Fruit fly (Drosophila melanogaster) whole organism, embryonic: Measurements from ENCODE around the gene Sps2.

ENCODE experiments used
- CG10565 ChIP-seq: fragments of 200-800 bp; sonication (Bioruptor generic); optimal IDR thresholded peaks from 3 replicates; lab custom pipeline; 2016; ENCODE audit warnings: missing biosample characterization, mild to moderate bottlenecking, missing genetic modification characterization
- CG12219 ChIP-seq: fragments of 200-800 bp; sonication (Bioruptor generic); optimal IDR thresholded peaks from 3 replicates; lab custom pipeline; 2018; ENCODE audit warnings: missing biosample characterization, mild to moderate bottlenecking, missing genetic modification characterization
- CG12391 ChIP-seq: fragments of 200-800 bp; sonication (Bioruptor generic); optimal IDR thresholded peaks from 3 replicates; lab custom pipeline; 2018; ENCODE audit warnings: missing biosample characterization, mild to moderate bottlenecking, missing genetic modification characterization, moderate library complexity
- CG13424 ChIP-seq: fragments of 200-800 bp; sonication (Bioruptor generic); optimal IDR thresholded peaks from 2 replicates; lab custom pipeline; 2019; ENCODE audit warnings: missing biosample characterization, mild to moderate bottlenecking, missing genetic modification characterization, moderate library complexity
- CG14441 ChIP-seq: fragments of 200-800 bp; sonication (Bioruptor generic); IDR thresholded peaks from 2 replicates; pipeline ENCODE4 v1.3.6; 2022; ENCODE audit warnings: missing biosample characterization, missing genetic modification characterization
- CG14710 ChIP-seq: fragments of 200-800 bp; sonication (Bioruptor generic); optimal IDR thresholded peaks from 3 replicates; lab custom pipeline; 2019; ENCODE audit warnings: missing biosample characterization, mild to moderate bottlenecking, missing genetic modification characterization, moderate library complexity
- CG17802 ChIP-seq: fragments of 200-800 bp; sonication (Bioruptor generic); optimal IDR thresholded peaks from 2 replicates; lab custom pipeline; 2018; ENCODE audit warnings: missing biosample characterization, mild to moderate bottlenecking, missing genetic modification characterization, moderate library complexity
- CG2199 ChIP-seq: fragments of 200-800 bp; sonication (Bioruptor generic); IDR thresholded peaks from 3 replicates; pipeline ENCODE4 v1.3.6; 2022; ENCODE audit warnings: missing biosample characterization, missing genetic modification characterization
- CG34224 ChIP-seq: fragments of 200-800 bp; sonication (Bioruptor generic); IDR thresholded peaks from 3 replicates; pipeline ENCODE4 v1.3.6; 2022; ENCODE audit warnings: missing biosample characterization, missing genetic modification characterization; ENCODE audit not compliant: partially characterized antibody
- CG4360 ChIP-seq: fragments of 200-800 bp; sonication (Bioruptor generic); IDR thresholded peaks from 2 replicates; pipeline ENCODE4 v1.3.6; 2022; ENCODE audit warnings: missing biosample characterization, missing genetic modification characterization
- CG43689 ChIP-seq: fragments of 200-800 bp; sonication (Bioruptor generic); IDR thresholded peaks from 2 replicates; pipeline ENCODE4 v1.3.6; 2022; ENCODE audit warnings: missing biosample characterization, missing genetic modification characterization
- CG4617 ChIP-seq: fragments of 200-800 bp; sonication (Bioruptor generic); optimal IDR thresholded peaks from 3 replicates; lab custom pipeline; 2016; ENCODE audit warnings: missing biosample characterization, missing genetic modification characterization, borderline replicate concordance
- CG6689 ChIP-seq: fragments of 200-800 bp; sonication (Bioruptor generic); IDR thresholded peaks from 2 replicates; pipeline ENCODE4 v1.3.6; 2022; ENCODE audit warnings: missing biosample characterization, missing genetic modification characterization
- CG6813 ChIP-seq: fragments of 200-800 bp; sonication (Bioruptor generic); optimal IDR thresholded peaks from 2 replicates; lab custom pipeline; 2017; ENCODE audit warnings: missing biosample characterization, missing genetic modification characterization, mild to moderate bottlenecking, moderate library complexity, missing genetic modification reagents
- CG7357 ChIP-seq: fragments of 200-800 bp; sonication (Bioruptor generic); IDR thresholded peaks from 3 replicates; pipeline ENCODE4 v1.3.6; 2022; ENCODE audit warnings: missing biosample characterization, missing genetic modification characterization
- CG8478 ChIP-seq: fragments of >200 bp; optimal IDR thresholded peaks from 2 replicates; lab custom pipeline; 2018
- CG8765 ChIP-seq: fragments of 200-800 bp; sonication (Bioruptor generic); IDR thresholded peaks from 2 replicates; pipeline ENCODE4 v1.3.6; 2022; ENCODE audit warnings: missing biosample characterization, missing genetic modification characterization
- CG8924 ChIP-seq: fragments of 200-800 bp; optimal IDR thresholded peaks from 3 replicates; lab custom pipeline; 2019; ENCODE audit warnings: missing biosample characterization, mild to moderate bottlenecking, missing genetic modification characterization, moderate library complexity
- Chrac-16 ChIP-seq: fragments of 200-800 bp; sonication (Bioruptor generic); optimal IDR thresholded peaks from 3 replicates; lab custom pipeline; 2016; ENCODE audit warnings: missing biosample characterization, missing genetic modification characterization
- D ChIP-seq, 2 experiments: fragments of 200-800 bp in 1 of 2; fragments of >200 bp in 1 of 2; sonication (Bioruptor generic) in 1 of 2; optimal IDR thresholded peaks; 2 replicates in 1 of 2; 3 replicates in 1 of 2; lab custom pipeline; 2017; ENCODE audit warnings: mild to moderate bottlenecking in 1 of 2, missing biosample characterization in 1 of 2, missing genetic modification characterization in 1 of 2, missing genetic modification reagents in 1 of 2
- D19A ChIP-seq: fragments of 200-800 bp; optimal IDR thresholded peaks from 3 replicates; lab custom pipeline; 2019; ENCODE audit warnings: missing biosample characterization, mild to moderate bottlenecking, missing genetic modification characterization, moderate library complexity
- Elba2 ChIP-seq: fragments of 200-800 bp; sonication (Bioruptor generic); optimal IDR thresholded peaks from 3 replicates; lab custom pipeline; 2016; ENCODE audit warnings: missing biosample characterization, missing genetic modification characterization
- HHEX ChIP-seq: fragments of 200-800 bp; sonication (Bioruptor generic); optimal IDR thresholded peaks from 3 replicates; lab custom pipeline; 2017; ENCODE audit warnings: missing biosample characterization, mild to moderate bottlenecking, missing genetic modification characterization, missing genetic modification reagents
- HLHmδ ChIP-seq: fragments of 200-800 bp; sonication (Bioruptor generic); optimal IDR thresholded peaks from 2 replicates; lab custom pipeline; 2018; ENCODE audit warnings: missing biosample characterization, mild to moderate bottlenecking, missing genetic modification characterization, moderate library complexity
- HmgD ChIP-seq: fragments of 200-800 bp; sonication (Bioruptor generic); optimal IDR thresholded peaks from 3 replicates; lab custom pipeline; 2016; ENCODE audit warnings: missing biosample characterization, missing genetic modification characterization
- HmgZ ChIP-seq: fragments of 200-800 bp; sonication (Bioruptor generic); optimal IDR thresholded peaks from 2 replicates; lab custom pipeline; 2018; ENCODE audit warnings: missing biosample characterization, mild to moderate bottlenecking, missing genetic modification characterization
- Lhr ChIP-seq: fragments of 200-800 bp; sonication (Bioruptor generic); optimal IDR thresholded peaks from 3 replicates; lab custom pipeline; 2017; ENCODE audit warnings: mild to moderate bottlenecking, missing biosample characterization, missing genetic modification reagents, missing genetic modification characterization
- Lpt ChIP-seq: fragments of >200 bp; optimal IDR thresholded peaks from 2 replicates; lab custom pipeline; 2018; ENCODE audit warnings: missing biosample characterization, missing genetic modification characterization
- Neu2 ChIP-seq: fragments of 200-800 bp; sonication (Bioruptor generic); optimal IDR thresholded peaks from 3 replicates; lab custom pipeline; 2016; ENCODE audit warnings: missing biosample characterization, missing genetic modification characterization, borderline replicate concordance
- Nf-YC ChIP-seq: fragments of 200-800 bp; optimal IDR thresholded peaks from 3 replicates; lab custom pipeline; 2019; ENCODE audit warnings: missing biosample characterization, mild to moderate bottlenecking, missing genetic modification characterization, moderate library complexity
- Oli ChIP-seq: fragments of 200-800 bp; sonication (Bioruptor generic); optimal IDR thresholded peaks from 2 replicates; lab custom pipeline; 2018; ENCODE audit warnings: missing biosample characterization, mild to moderate bottlenecking, missing genetic modification characterization, moderate library complexity
- Scr ChIP-seq: fragments of 200-800 bp; sonication (Bioruptor generic); IDR thresholded peaks from 2 replicates; pipeline ENCODE4 v1.3.6; 2022; ENCODE audit warnings: missing biosample characterization, missing genetic modification characterization; ENCODE audit not compliant: partially characterized antibody
- Spps ChIP-seq: fragments of 200-800 bp; sonication (Bioruptor generic); optimal IDR thresholded peaks from 2 replicates; lab custom pipeline; 2018; ENCODE audit warnings: missing biosample characterization, mild to moderate bottlenecking, missing genetic modification characterization
- Xbp1 ChIP-seq: fragments of 200-800 bp; sonication (Bioruptor generic); optimal IDR thresholded peaks from 3 replicates; lab custom pipeline; 2016; ENCODE audit warnings: missing biosample characterization, mild to moderate bottlenecking, missing genetic modification characterization
- YL-1 ChIP-seq: fragments of 200-800 bp; sonication (Bioruptor generic); optimal IDR thresholded peaks from 3 replicates; lab custom pipeline; 2017; ENCODE audit warnings: missing biosample characterization, mild to moderate bottlenecking, missing genetic modification characterization
- cad ChIP-seq: fragments of >200 bp; optimal IDR thresholded peaks from 2 replicates; lab custom pipeline; 2017; ENCODE audit warnings: missing biosample characterization, missing genetic modification characterization
- dati ChIP-seq: fragments of 200-800 bp; sonication (Bioruptor generic); IDR thresholded peaks from 2 replicates; pipeline ENCODE4 v1.3.6; 2022; ENCODE audit warnings: missing biosample characterization, missing genetic modification characterization
- dpn ChIP-seq, 2 experiments: fragments of 200-800 bp; sonication (Bioruptor generic); optimal IDR thresholded peaks; 3 replicates each; lab custom pipeline; 2016; ENCODE audit warnings: missing biosample characterization in 2 of 2, missing genetic modification characterization in 2 of 2
- exex ChIP-seq: fragments of 200-800 bp; sonication (Bioruptor generic); optimal IDR thresholded peaks from 4 replicates; lab custom pipeline; 2018; ENCODE audit warnings: missing biosample characterization, mild to moderate bottlenecking, missing genetic modification characterization, moderate library complexity
- fd102C ChIP-seq: fragments of 200-800 bp; sonication (Bioruptor generic); optimal IDR thresholded peaks from 2 replicates; lab custom pipeline; 2018; ENCODE audit warnings: missing biosample characterization, mild to moderate bottlenecking, missing genetic modification characterization, moderate library complexity
- gfzf ChIP-seq: fragments of 200-800 bp; sonication (Bioruptor generic); optimal IDR thresholded peaks from 2 replicates; lab custom pipeline; 2016; ENCODE audit warnings: missing biosample characterization, mild to moderate bottlenecking, missing genetic modification characterization, moderate library complexity
- her ChIP-seq: fragments of 200-800 bp; sonication (Bioruptor generic); optimal IDR thresholded peaks from 2 replicates; lab custom pipeline; 2016; ENCODE audit warnings: missing biosample characterization, missing genetic modification characterization
- jumu ChIP-seq: fragments of 200-800 bp; sonication (Bioruptor generic); optimal IDR thresholded peaks from 3 replicates; lab custom pipeline; 2016; ENCODE audit warnings: missing biosample characterization, missing genetic modification characterization
- maf-S ChIP-seq: fragments of 200-800 bp; sonication (Bioruptor generic); optimal IDR thresholded peaks from 2 replicates; lab custom pipeline; 2016; ENCODE audit warnings: missing biosample characterization, missing genetic modification characterization
- ranshi ChIP-seq: fragments of 200-800 bp; sonication (Bioruptor generic); IDR thresholded peaks from 2 replicates; pipeline ENCODE4 v1.3.6; 2022; ENCODE audit warnings: missing biosample characterization, missing genetic modification characterization
- seq ChIP-seq: fragments of 200-800 bp; sonication (Bioruptor generic); IDR thresholded peaks from 2 replicates; pipeline ENCODE4 v1.3.6; 2022; ENCODE audit warnings: missing biosample characterization, missing genetic modification characterization
- sna ChIP-seq: fragments of 200-800 bp; sonication (Bioruptor generic); IDR thresholded peaks from 2 replicates; pipeline ENCODE4 v1.3.6; 2022; ENCODE audit warnings: missing biosample characterization, missing genetic modification characterization; ENCODE audit not compliant: partially characterized antibody
- stwl ChIP-seq: fragments of 200-800 bp; sonication (Bioruptor generic); optimal IDR thresholded peaks from 3 replicates; lab custom pipeline; 2018; ENCODE audit warnings: missing biosample characterization, mild to moderate bottlenecking, missing genetic modification characterization, moderate library complexity
- tap ChIP-seq: fragments of 200-800 bp; optimal IDR thresholded peaks from 3 replicates; lab custom pipeline; 2019; ENCODE audit warnings: missing biosample characterization, mild to moderate bottlenecking, missing genetic modification characterization, moderate library complexity
- vnd ChIP-seq: fragments of 200-800 bp; sonication (Bioruptor generic); IDR thresholded peaks from 3 replicates; pipeline ENCODE4 v1.3.6; 2022; ENCODE audit warnings: missing biosample characterization, missing genetic modification characterization; ENCODE audit not compliant: partially characterized antibody

The Sps2 gene

dm6 chr2L:10298306-10298705 is 44.1 kb upstream of the Sps2 start (continued):
- TF ChIP-seq her (GFP tag; lab: Kevin White, UChicago) (peak; percentile 16), CG12391 (tag; lab: Kevin White, UChicago) (no peak), CG4617 (peak; percentile 62), CG14710 (tag; lab: Kevin White, UChicago) (peak; percentile 22), Lpt (no peak), CG6813 (no peak), ranshi (no peak), CG4360 (GFP tag; lab: Robert Waterston, UW) (no peak), CG43689 (no peak), tap (no peak), CG8765 (no peak), HLHmδ (GFP tag; lab: Kevin White, UChicago) (no peak), maf-S (GFP tag; lab: Kevin White, UChicago) (no peak), fd102C (GFP tag; lab: Kevin White, UChicago) (no peak), exex (tag; lab: Kevin White, UChicago) (no peak), HHEX (GFP tag; lab: Kevin White, UChicago) (no peak), sna (GFP tag; lab: Robert Waterston, UW) (no peak), HmgZ (tag; lab: Kevin White, UChicago) (peak; percentile 67), CG7357 (GFP tag; lab: Robert Waterston, UW) (no peak), Xbp1 (GFP tag; lab: Kevin White, UChicago) (peak; percentile 1), Oli (tag; lab: Kevin White, UChicago) (no peak), CG2199 (peak; percentile 98), CG17802 (tag; lab: Kevin White, UChicago) (no peak), stwl (peak; percentile 92), vnd (GFP tag; lab: Robert Waterston, UW) (no peak; the same call in 2 of the 3 replicates), CG12219 (GFP tag; lab: Kevin White, UChicago) (no peak), CG6689 (GFP tag; lab: Robert Waterston, UW) (no peak), cad (GFP tag; lab: Kevin White, UChicago) (no peak), CG8478 (lab: Kevin White, UChicago) (no peak), jumu (GFP tag; lab: Kevin White, UChicago) (peak; percentile 26), CG34224 (GFP tag; lab: Robert Waterston, UW) (peak; percentile 57; the same call in 1 of the 3 replicates), Spps (no peak), Nf-YC (peak; percentile 71), dati (GFP tag; lab: Robert Waterston, UW) (no peak), Chrac-16 (GFP tag; lab: Kevin White, UChicago) (no peak), gfzf (GFP tag; lab: Kevin White, UChicago) (peak; percentile 13), Elba2 (GFP tag; lab: Kevin White, UChicago) (no peak), HmgD (GFP tag; lab: Kevin White, UChicago) (peak; percentile 59), CG8924 (tag; lab: Kevin White, UChicago) (peak; percentile 0), CG13424 (tag; lab: Kevin White, UChicago) (no peak), Neu2 (no peak), D (optimal IDR thresholded peaks at IDR 0.05; lab: Kevin White, UChicago) (no peak), D (GFP tag; optimal IDR thresholded peaks at IDR 0.05; lab: Kevin White, UChicago) (no peak), Lhr (peak; percentile 58), dpn (GFP tag; optimal IDR thresholded peaks at IDR 0.05; lab: Kevin White, UChicago) (peak in 1 of 2 experiments; percentile 33), CG10565 (GFP tag; lab: Kevin White, UChicago) (no peak), D19A (tag; lab: Kevin White, UChicago) (peak; percentile 53), CG14441 (GFP tag; lab: Robert Waterston, UW) (no peak), Scr (peak; percentile 44; the same call in 1 of the 2 replicates), seq (GFP tag; lab: Robert Waterston, UW) (no peak), YL-1 (GFP tag; lab: Kevin White, UChicago) (peak; percentile 57)
